Worm (Caenorhabditis elegans): ENCODE results near the gene Y43F8C.5.

- TF ChIP-seq lsy-12 (tag; optimal IDR thresholded peaks at IDR 0.05) (no peak), ama-1 (optimal IDR thresholded peaks at IDR 0.05) (no peak), lin-39 (tag; optimal IDR thresholded peaks at IDR 0.05) (no peak)
These were observed 33.4 kb downstream of the Y43F8C.5 start for ce11 chrV:19599087-19599486.
